Worm (Caenorhabditis elegans) whole organism, L1 larva: ENCODE results near the gene hrg-6.

ENCODE experiments used
- mab-9 ChIP-seq: fragments of 200-800 bp; sonication (Bioruptor generic); IDR thresholded peaks from 2 replicates; pipeline ENCODE4 v1.3.6; 2022; ENCODE audit warnings: missing genetic modification reagents, missing genetic modification characterization, missing compliant biosample characterization
- nhr-84 ChIP-seq: sonication (generic microtip); optimal IDR thresholded peaks from 2 replicates; lab custom pipeline; 2017; ENCODE audit warnings: missing biosample characterization, missing genetic modification characterization
- pax-3 ChIP-seq: fragments of 200-800 bp; sonication (Bioruptor generic); optimal IDR thresholded peaks from 2 replicates; lab custom pipeline; 2018; ENCODE audit warnings: mild to moderate bottlenecking, missing genetic modification characterization, moderate library complexity, missing compliant biosample characterization
- skn-1 ChIP-seq: fragments of 150-350 bp; optimal IDR thresholded peaks from 2 replicates; lab custom pipeline; 2014; ENCODE audit warnings: missing biosample characterization, missing genetic modification characterization
- sox-4 ChIP-seq: sonication (generic microtip); optimal IDR thresholded peaks from 2 replicates; lab custom pipeline; 2016; ENCODE audit warnings: missing genetic modification characterization, missing compliant biosample characterization
- unc-62 ChIP-seq: fragments of 150-350 bp; optimal IDR thresholded peaks from 2 replicates; lab custom pipeline; 2014; ENCODE audit warnings: missing biosample characterization, missing genetic modification reagents, missing genetic modification characterization
- zag-1 ChIP-seq: fragments of 150-350 bp; optimal IDR thresholded peaks from 2 replicates; lab custom pipeline; 2014; ENCODE audit warnings: missing biosample characterization, missing genetic modification characterization

DNA sequence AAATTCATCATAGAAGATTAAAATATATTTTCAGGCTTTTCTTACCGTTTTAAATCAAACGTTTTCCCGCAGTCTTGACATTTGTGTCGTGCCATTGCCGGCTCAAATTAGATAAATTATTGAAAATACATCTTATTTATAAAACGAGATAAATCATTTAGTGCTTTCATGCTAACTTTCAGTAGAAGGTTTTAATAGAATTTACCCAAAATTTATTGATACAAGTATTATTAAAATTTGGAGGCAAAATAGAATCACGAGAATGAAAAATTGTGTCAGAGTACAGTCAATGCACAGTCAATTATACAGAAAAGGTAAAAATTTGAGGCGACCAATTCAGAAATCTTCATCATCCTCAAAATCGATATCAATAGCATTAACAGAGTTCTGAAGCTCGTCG, 46.1 kb downstream of the hrg-6 start, which contains the start of gene Y5F2A.4:
- TF ChIP-seq unc-62 (GFP tag; lab: Kevin White, UChicago) (no peak), mab-9 (no peak), zag-1 (tag; lab: Kevin White, UChicago) (no peak), nhr-84 (tag; lab: Kevin White, UChicago) (no peak), pax-3 (tag; lab: Kevin White, UChicago) (no peak), sox-4 (tag; lab: Kevin White, UChicago) (no peak), skn-1 (tag; lab: Kevin White, UChicago) (no peak)
